Worm (Caenorhabditis elegans) whole organism, young adult: ENCODE measurements around the gene rpn-1.

ENCODE experiments used
- C06A6.2 ChIP-seq: fragments of 200-800 bp; sonication (Bioruptor generic); conservative IDR thresholded peaks from 2 replicates; pipeline ENCODE4 v1.3.6; 2022; ENCODE audit warnings: missing genetic modification characterization, missing compliant biosample characterization
- C17E4.6 ChIP-seq: fragments of 200-800 bp; sonication (Bioruptor generic); IDR thresholded peaks from 2 replicates; pipeline ENCODE4 v1.3.6; 2022; ENCODE audit warnings: missing genetic modification reagents, missing genetic modification characterization, missing compliant biosample characterization
- D2030.7 ChIP-seq: fragments of 200-800 bp; sonication (Bioruptor generic); IDR thresholded peaks from 2 replicates; pipeline ENCODE4 v1.3.6; 2022; ENCODE audit warnings: missing genetic modification reagents, missing genetic modification characterization, missing compliant biosample characterization
- F10E7.11 ChIP-seq: sonication (generic microtip); optimal IDR thresholded peaks from 2 replicates; lab custom pipeline; 2017; ENCODE audit warnings: mild to moderate bottlenecking, missing genetic modification characterization, moderate library complexity, missing compliant biosample characterization
- F33H1.4 ChIP-seq: fragments of 200-800 bp; sonication (Bioruptor generic); IDR thresholded peaks from 2 replicates; pipeline ENCODE4 v1.3.6; 2022; ENCODE audit warnings: missing genetic modification reagents, missing genetic modification characterization, missing compliant biosample characterization
- F39B2.1 ChIP-seq: fragments of 200-800 bp; sonication (Bioruptor generic); IDR thresholded peaks from 2 replicates; pipeline ENCODE4 v1.3.6; 2022; ENCODE audit warnings: missing genetic modification reagents, missing genetic modification characterization, missing compliant biosample characterization
- F55B11.4 ChIP-seq: sonication (generic microtip); optimal IDR thresholded peaks from 2 replicates; lab custom pipeline; 2016; ENCODE audit warnings: missing compliant biosample characterization, missing genetic modification characterization, borderline replicate concordance; ENCODE audit not compliant: insufficient read depth
- F57A8.1 ChIP-seq: fragments of 200-800 bp; sonication (Bioruptor generic); optimal IDR thresholded peaks from 2 replicates; lab custom pipeline; 2018; ENCODE audit warnings: mild to moderate bottlenecking, missing genetic modification characterization, moderate library complexity, missing compliant biosample characterization
- K11D2.4 ChIP-seq: fragments of 200-800 bp; sonication (Bioruptor generic); IDR thresholded peaks from 2 replicates; pipeline ENCODE4 v1.3.6; 2022; ENCODE audit warnings: missing genetic modification reagents, missing genetic modification characterization, missing compliant biosample characterization
- K12H6.12 ChIP-seq: fragments of 200-800 bp; sonication (Bioruptor generic); optimal IDR thresholded peaks from 2 replicates; lab custom pipeline; 2018; ENCODE audit warnings: mild to moderate bottlenecking, missing genetic modification characterization, missing compliant biosample characterization
- Y53F4B.3 ChIP-seq: fragments of 200-800 bp; sonication (Bioruptor generic); IDR thresholded peaks from 2 replicates; pipeline ENCODE4 v1.3.6; 2022; ENCODE audit warnings: missing genetic modification reagents, missing genetic modification characterization, missing compliant biosample characterization
- Y53G8AR.9 ChIP-seq: fragments of 200-800 bp; sonication (Bioruptor generic); conservative IDR thresholded peaks from 2 replicates; pipeline ENCODE4 v1.3.6; 2022; ENCODE audit warnings: missing genetic modification reagents, missing genetic modification characterization, missing compliant biosample characterization
- Y95B8A.8 ChIP-seq: fragments of 200-800 bp; sonication (Bioruptor generic); IDR thresholded peaks from 2 replicates; pipeline ENCODE4 v1.3.6; 2022; ENCODE audit warnings: missing genetic modification reagents, missing genetic modification characterization, missing compliant biosample characterization
- atf-7 ChIP-seq: sonication (generic microtip); optimal IDR thresholded peaks from 2 replicates; lab custom pipeline; 2017; ENCODE audit warnings: mild to moderate bottlenecking, missing genetic modification characterization, missing compliant biosample characterization
- attf-3 ChIP-seq: fragments of 200-800 bp; sonication (Bioruptor generic); conservative IDR thresholded peaks from 2 replicates; pipeline ENCODE4 v1.3.6; 2022; ENCODE audit warnings: missing genetic modification reagents, missing genetic modification characterization, missing compliant biosample characterization
- attf-5 ChIP-seq: fragments of 200-800 bp; sonication (Bioruptor generic); optimal IDR thresholded peaks from 2 replicates; lab custom pipeline; 2018; ENCODE audit warnings: mild to moderate bottlenecking, missing genetic modification characterization, missing compliant biosample characterization
- bed-1 ChIP-seq: fragments of 200-800 bp; sonication (Bioruptor generic); IDR thresholded peaks from 2 replicates; pipeline ENCODE4 v1.3.6; 2022; ENCODE audit warnings: missing genetic modification reagents, missing genetic modification characterization, missing compliant biosample characterization
- bed-2 ChIP-seq: fragments of 200-800 bp; sonication (Bioruptor generic); IDR thresholded peaks from 2 replicates; pipeline ENCODE4 v1.3.6; 2022; ENCODE audit warnings: missing genetic modification reagents, missing genetic modification characterization, missing compliant biosample characterization
- ccch-3 ChIP-seq: fragments of 200-800 bp; sonication (Bioruptor generic); optimal IDR thresholded peaks from 2 replicates; lab custom pipeline; 2018; ENCODE audit warnings: mild to moderate bottlenecking, missing genetic modification characterization, missing compliant biosample characterization
- cebp-1 ChIP-seq, 2 experiments: fragments of 200-800 bp in 1 of 2; sonication (Bioruptor generic) in 1 of 2; sonication (generic microtip) in 1 of 2; IDR thresholded peaks in 1 of 2; optimal IDR thresholded peaks in 1 of 2; 2 replicates each; pipeline versions ENCODE4 v1.3.6 to Lab custom; 2017 to 2022; ENCODE audit warnings: missing compliant biosample characterization in 2 of 2, missing genetic modification characterization in 2 of 2, mild to moderate bottlenecking in 1 of 2, missing genetic modification reagents in 1 of 2, moderate library complexity in 1 of 2
- ceh-100 ChIP-seq: fragments of 200-800 bp; sonication (Bioruptor generic); IDR thresholded peaks from 2 replicates; pipeline ENCODE4 v1.3.6; 2022; ENCODE audit warnings: missing genetic modification reagents, missing genetic modification characterization, missing compliant biosample characterization
- ceh-27 ChIP-seq: fragments of 200-800 bp; sonication (Bioruptor generic); optimal IDR thresholded peaks from 2 replicates; lab custom pipeline; 2018; ENCODE audit warnings: mild to moderate bottlenecking, missing genetic modification characterization, moderate library complexity, missing compliant biosample characterization
- die-1 ChIP-seq: sonication (generic microtip); optimal IDR thresholded peaks from 2 replicates; lab custom pipeline; 2016; ENCODE audit warnings: missing genotype, mild to moderate bottlenecking, missing genetic modification characterization, missing compliant biosample characterization
- efl-1 ChIP-seq: fragments of 150-350 bp; optimal IDR thresholded peaks from 2 replicates; lab custom pipeline; 2014; ENCODE audit warnings: missing biosample characterization, missing genetic modification reagents, missing genetic modification characterization
- egl-18 ChIP-seq: fragments of 200-800 bp; sonication (Bioruptor generic); IDR thresholded peaks from 2 replicates; pipeline ENCODE4 v1.3.6; 2022; ENCODE audit warnings: missing genetic modification reagents, missing genetic modification characterization, missing compliant biosample characterization
- egl-44 ChIP-seq: fragments of 200-800 bp; sonication (Bioruptor generic); IDR thresholded peaks from 2 replicates; pipeline ENCODE4 v1.3.6; 2022; ENCODE audit warnings: missing genetic modification reagents, missing genetic modification characterization, missing compliant biosample characterization
- egrh-3 ChIP-seq: fragments of 200-800 bp; sonication (Bioruptor generic); IDR thresholded peaks from 2 replicates; pipeline ENCODE4 v1.3.6; 2022; ENCODE audit warnings: missing genetic modification reagents, missing genetic modification characterization, missing compliant biosample characterization
- ets-4 ChIP-seq: fragments of 200-800 bp; sonication (Bioruptor generic); optimal IDR thresholded peaks from 2 replicates; lab custom pipeline; 2018; ENCODE audit warnings: mild to moderate bottlenecking, missing genetic modification characterization, missing compliant biosample characterization
- hmg-1.2 ChIP-seq: fragments of 200-800 bp; sonication (Bioruptor generic); IDR thresholded peaks from 2 replicates; pipeline ENCODE4 v1.3.6; 2022; ENCODE audit warnings: missing genetic modification reagents, missing genetic modification characterization, missing compliant biosample characterization
- hsf-1 ChIP-seq: fragments of 200-800 bp; sonication (Bioruptor generic); IDR thresholded peaks from 2 replicates; pipeline ENCODE4 v1.3.6; 2022; ENCODE audit warnings: missing genetic modification reagents, missing genetic modification characterization, missing compliant biosample characterization
- lag-1 ChIP-seq: fragments of 200-800 bp; sonication (Bioruptor generic); IDR thresholded peaks from 2 replicates; pipeline ENCODE4 v1.3.6; 2022; ENCODE audit warnings: missing genetic modification reagents, missing genetic modification characterization, missing compliant biosample characterization
- lin-26 ChIP-seq: fragments of 200-800 bp; sonication (Bioruptor generic); IDR thresholded peaks from 2 replicates; pipeline ENCODE4 v1.3.6; 2022; ENCODE audit warnings: missing genetic modification reagents, missing genetic modification characterization, missing compliant biosample characterization
- lin-35 ChIP-seq, 3 experiments: fragments of 150-350 bp in 2 of 3; sonication (generic microtip) in 1 of 3; optimal IDR thresholded peaks; 2 replicates each; lab custom pipeline; 2014 to 2018; ENCODE audit warnings: missing biosample characterization in 3 of 3, missing genetic modification characterization in 3 of 3, missing genetic modification reagents in 3 of 3
- lin-40 ChIP-seq: sonication (generic microtip); optimal IDR thresholded peaks from 2 replicates; lab custom pipeline; 2016; ENCODE audit warnings: missing genetic modification characterization, mild to moderate bottlenecking, missing compliant biosample characterization, missing genotype, missing genetic modification reagents
- nfyb-1 ChIP-seq: fragments of 200-800 bp; sonication (Bioruptor generic); IDR thresholded peaks from 2 replicates; pipeline ENCODE4 v1.3.6; 2022; ENCODE audit warnings: missing genetic modification reagents, missing genetic modification characterization, missing compliant biosample characterization
- nhr-27 ChIP-seq: fragments of 200-800 bp; sonication (Bioruptor generic); optimal IDR thresholded peaks from 2 replicates; lab custom pipeline; 2018; ENCODE audit warnings: mild to moderate bottlenecking, missing genetic modification characterization, moderate library complexity, missing compliant biosample characterization
- pbrm-1 ChIP-seq: fragments of 200-800 bp; sonication (Bioruptor generic); IDR thresholded peaks from 2 replicates; pipeline ENCODE4 v1.3.6; 2022; ENCODE audit warnings: missing genetic modification reagents, missing genetic modification characterization, missing compliant biosample characterization
- snpc-3.4 ChIP-seq: sonication (generic microtip); optimal IDR thresholded peaks from 2 replicates; lab custom pipeline; 2017; ENCODE audit warnings: missing genetic modification characterization, mild to moderate bottlenecking, missing compliant biosample characterization, antibody characterized with exemption, moderate library complexity, missing genotype, missing genetic modification reagents
- somi-1 ChIP-seq: fragments of 200-800 bp; sonication (Bioruptor generic); optimal IDR thresholded peaks from 2 replicates; lab custom pipeline; 2018; ENCODE audit warnings: mild to moderate bottlenecking, missing genetic modification characterization, missing compliant biosample characterization
- zfh-2 ChIP-seq: fragments of 200-800 bp; sonication (Bioruptor generic); conservative IDR thresholded peaks from 2 replicates; pipeline ENCODE4 v1.3.6; 2022; ENCODE audit warnings: missing genetic modification reagents, missing genetic modification characterization, missing compliant biosample characterization

Gene rpn-1

ce11 chrIV:6887601-6888099, 22.1 kb downstream of the rpn-1 start, which contains the start of the genes T05A12.3 and T05A12.4 (continued):
- TF ChIP-seq lin-35 (GFP tag; optimal IDR thresholded peaks at IDR 0.05; lab: Kevin White, UChicago) (no peak), F39B2.1 (GFP tag; lab: Robert Waterston, UW) (no peak), pbrm-1 (peak; percentile 85), F33H1.4 (GFP tag; lab: Robert Waterston, UW) (peak; percentile 63), egrh-3 (GFP tag; lab: Robert Waterston, UW) (no peak; the same call in 1 of the 2 replicates), attf-3 (GFP tag; lab: Robert Waterston, UW) (peak; percentile 49; the same call in 1 of the 2 replicates), bed-2 (GFP tag; lab: Robert Waterston, UW) (peak; percentile 65; the same call in 1 of the 2 replicates), F55B11.4 (no peak), die-1 (tag; lab: Kevin White, UChicago) (no peak), efl-1 (GFP tag; lab: Kevin White, UChicago) (peak; percentile 5), C17E4.6 (GFP tag; lab: Robert Waterston, UW) (peak; percentile 65; the same call in 1 of the 2 replicates), atf-7 (tag; lab: Kevin White, UChicago) (no peak), egl-18 (GFP tag; lab: Robert Waterston, UW) (no peak), egl-44 (peak; percentile 56; the same call in 1 of the 2 replicates), F10E7.11 (tag; lab: Kevin White, UChicago) (no peak)

- no peak for TF ChIP-seq K11D2.4 (GFP tag; lab: Robert Waterston, UW)
- no peak for TF ChIP-seq bed-1
- TF ChIP-seq ceh-100 = no peak
- no peak for TF ChIP-seq nhr-27
- no peak for TF ChIP-seq snpc-3.4 (tag; lab: Kevin White, UChicago)
- TF ChIP-seq D2030.7 (GFP tag; lab: Robert Waterston, UW) = no peak
Measured at ce11 chrIV:6883342-6883741, 26.4 kb downstream of the rpn-1 start, which contains the start of gene tre-2. TSS of gene tre-2 (minus strand) at chrIV:6883442.

- TF ChIP-seq somi-1 (GFP tag; lab: Kevin White, UChicago) (peak; percentile 18), C06A6.2 (GFP tag; lab: Robert Waterston, UW) (0 out of 2 replicates have a peak, but pooled peaks have one; percentile 21), Y53F4B.3 (no peak), lag-1 (no peak), attf-5 (peak; percentile 28), ceh-27 (GFP tag; lab: Kevin White, UChicago) (peak; percentile 36), lin-26 (no peak), lin-40 (tag; lab: Kevin White, UChicago) (peak; percentile 23), F57A8.1 (GFP tag; lab: Kevin White, UChicago) (no peak), K11D2.4 (GFP tag; lab: Robert Waterston, UW) (peak; percentile 60; the same call in 1 of the 2 replicates), K12H6.12 (tag; lab: Kevin White, UChicago) (peak; percentile 55), egrh-3 (GFP tag; lab: Robert Waterston, UW) (no peak), egl-44 (no peak), ets-4 (GFP tag; lab: Kevin White, UChicago) (no peak), cebp-1 (GFP tag; IDR thresholded peaks at IDR 0.05; lab: Robert Waterston, UW) (no peak), cebp-1 (tag; optimal IDR thresholded peaks at IDR 0.05; lab: Kevin White, UChicago) (peak; percentile 55), hmg-1.2 (GFP tag; lab: Robert Waterston, UW) (peak; percentile 22; the same call in 1 of the 2 replicates), Y95B8A.8 (GFP tag; lab: Robert Waterston, UW) (no peak), ccch-3 (GFP tag; lab: Kevin White, UChicago) (no peak), nfyb-1 (GFP tag; lab: Robert Waterston, UW) (no peak), hsf-1 (GFP tag; lab: Robert Waterston, UW) (no peak), zfh-2 (GFP tag; lab: Robert Waterston, UW) (peak; percentile 50; the same call in 1 of the 2 replicates), Y53G8AR.9 (no peak)
- TF ChIP-seq, all 124 proteins: peak for 10
Measured at ce11 chrIV:6881183-6881582, 28.5 kb downstream of the rpn-1 start.
